Worm (Caenorhabditis elegans) whole organism, late embryonic: ENCODE measurements around the gene T02B11.6.
"Not testable (repeated sequence)": the region's sequence is repeated elsewhere in the genome, so short reads cannot be mapped to it uniquely, and the experiment has no call there.

Experiments used
- dve-1 ChIP-seq: sonication (generic microtip); optimal IDR thresholded peaks from 2 replicates; lab custom pipeline; 2017; ENCODE audit warnings: antibody characterized with exemption, mild to moderate bottlenecking, missing genetic modification characterization, missing compliant biosample characterization
- pax-1 ChIP-seq: fragments of 150-350 bp; optimal IDR thresholded peaks from 2 replicates; lab custom pipeline; 2014; ENCODE audit warnings: missing biosample characterization, missing genetic modification characterization
- pha-4 ChIP-seq: fragments of 150-350 bp; optimal IDR thresholded peaks from 2 replicates; lab custom pipeline; 2018; ENCODE audit warnings: missing biosample characterization, missing genetic modification reagents, missing genetic modification characterization

The T02B11.6 gene

DNA sequence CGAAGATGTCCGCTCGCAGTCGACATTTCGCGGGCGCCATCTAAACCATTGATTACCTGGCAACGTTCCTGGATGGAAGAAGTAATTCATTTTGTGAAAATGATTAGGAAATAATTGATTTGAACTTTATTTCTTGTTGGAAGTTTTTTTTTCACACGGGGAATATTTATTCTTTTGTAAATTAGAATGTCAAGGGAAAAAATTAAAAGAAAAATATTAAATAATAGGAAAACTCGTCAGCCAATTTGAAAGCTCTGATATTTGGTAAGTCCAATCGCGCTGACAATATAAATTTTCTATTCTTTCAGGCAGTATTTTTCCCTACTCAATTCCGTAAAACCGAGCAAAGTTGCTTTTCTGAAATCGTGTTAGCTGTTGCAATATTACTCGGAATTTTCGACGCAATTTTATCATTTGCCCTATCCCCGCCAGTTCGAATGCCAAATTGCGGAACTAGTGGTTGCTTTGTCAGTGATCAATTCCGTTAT, 50.1 kb downstream of the T02B11.6 start, which contains the start of the genes K09C6.7 and K09C6.10:
K09C6.7 (minus strand) TSS at position 101 of the 488 bp plus-strand sequence.
K09C6.10 (plus strand) TSS at position 438 of the 488 bp plus-strand sequence.
- TF ChIP-seq dve-1 (tag; lab: Kevin White, UChicago); pax-1; pha-4 (tag; lab: Kevin White, UChicago): not testable (repeated sequence)
